Worm (Caenorhabditis elegans) whole organism, midembryonic: Measurements from ENCODE around the gene str-221.

ENCODE experiments used
- T22C8.4 ChIP-seq: fragments of 200-800 bp; sonication (Bioruptor generic); IDR thresholded peaks from 2 replicates; pipeline ENCODE4 v1.3.6; 2022; ENCODE audit warnings: missing genetic modification characterization, missing compliant biosample characterization
- cog-1 ChIP-seq: sonication (generic microtip); optimal IDR thresholded peaks from 2 replicates; lab custom pipeline; 2016; ENCODE audit warnings: missing genetic modification characterization, missing compliant biosample characterization
- flt-1 ChIP-seq: fragments of 200-800 bp; sonication (Bioruptor generic); IDR thresholded peaks from 2 replicates; pipeline ENCODE4 v1.3.6; 2022; ENCODE audit warnings: missing genetic modification characterization, missing compliant biosample characterization
- klf-2 ChIP-seq: fragments of 200-800 bp; sonication (Bioruptor generic); conservative IDR thresholded peaks from 2 replicates; pipeline ENCODE4 v1.3.6; 2022; ENCODE audit warnings: missing genetic modification reagents, missing genetic modification characterization, missing compliant biosample characterization
- med-1 ChIP-seq: sonication (generic microtip); optimal IDR thresholded peaks from 2 replicates; lab custom pipeline; 2017; ENCODE audit warnings: missing genetic modification characterization, mild to moderate bottlenecking, missing compliant biosample characterization, antibody characterized with exemption, missing genetic modification reagents; ENCODE audit not compliant: insufficient read depth
- ref-1 ChIP-seq: fragments of 200-800 bp; sonication (Bioruptor generic); conservative IDR thresholded peaks from 2 replicates; pipeline ENCODE4 v1.3.6; 2022; ENCODE audit warnings: missing genetic modification reagents, missing genetic modification characterization, missing compliant biosample characterization
- tab-1 ChIP-seq: fragments of 200-800 bp; sonication (Bioruptor generic); IDR thresholded peaks from 2 replicates; pipeline ENCODE4 v1.3.6; 2022; ENCODE audit warnings: missing genetic modification characterization, missing compliant biosample characterization
- ztf-23 ChIP-seq: fragments of 200-800 bp; sonication (Bioruptor generic); IDR thresholded peaks from 2 replicates; pipeline ENCODE4 v1.3.6; 2022; ENCODE audit warnings: missing genetic modification reagents, missing genetic modification characterization, missing compliant biosample characterization
- ztf-29 ChIP-seq: fragments of 200-800 bp; sonication (Bioruptor generic); IDR thresholded peaks from 2 replicates; pipeline ENCODE4 v1.3.6; 2022; ENCODE audit warnings: missing genetic modification reagents, missing genetic modification characterization, missing compliant biosample characterization

Gene str-221

DNA sequence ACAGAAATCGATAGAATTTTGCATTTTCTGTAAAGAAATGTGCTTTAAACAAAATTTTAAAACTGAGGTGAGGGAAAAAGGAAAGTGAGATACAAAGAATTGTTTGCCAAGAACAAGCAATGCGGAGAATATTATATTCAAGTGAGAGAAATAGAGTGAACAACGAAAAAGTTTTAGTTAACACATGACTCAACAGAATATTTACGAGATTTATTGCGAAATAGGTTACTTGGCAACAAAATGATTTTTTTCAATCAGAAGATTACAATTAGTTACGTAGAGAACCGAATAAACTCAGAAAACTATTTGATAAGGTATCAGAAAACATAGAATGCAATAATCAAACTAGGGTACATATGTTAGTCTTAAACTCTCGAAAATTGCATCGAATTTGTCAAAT is 18.6 kb upstream of the str-221 start, which contains the start of gene nhr-117:
TSS of gene nhr-117 (minus strand) at position 27 of the 400 bp plus-strand sequence.
- TF ChIP-seq tab-1 (no peak), klf-2 (GFP tag; lab: Robert Waterston, UW) (no peak), ztf-23 (no peak), flt-1 (GFP tag; lab: Robert Waterston, UW) (no peak), T22C8.4 (GFP tag; lab: Robert Waterston, UW) (no peak), ztf-29 (no peak), med-1 (no peak), cog-1 (tag; lab: Kevin White, UChicago) (no peak), ref-1 (GFP tag; lab: Robert Waterston, UW) (no peak)

- TF ChIP-seq klf-2 (GFP tag; lab: Robert Waterston, UW) (no peak), med-1 (no peak), flt-1 (GFP tag; lab: Robert Waterston, UW) (no peak), ztf-29 (no peak), tab-1 (no peak), ref-1 (GFP tag; lab: Robert Waterston, UW) (no peak), cog-1 (tag; lab: Kevin White, UChicago) (no peak), ztf-23 (no peak), T22C8.4 (GFP tag; lab: Robert Waterston, UW) (no peak)
These were observed 16.7 kb upstream of the str-221 start for ce11 chrV:1623429-1623828.

ce11 chrV:1624340-1624739 is 15.8 kb upstream of the str-221 start, which contains the start of gene nhr-110:
TSS of gene nhr-110 (minus strand) at chrV:1624440.
- TF ChIP-seq flt-1 (GFP tag; lab: Robert Waterston, UW) (no peak), ref-1 (GFP tag; lab: Robert Waterston, UW) (no peak), ztf-29 (no peak), T22C8.4 (GFP tag; lab: Robert Waterston, UW) (no peak), klf-2 (GFP tag; lab: Robert Waterston, UW) (no peak), ztf-23 (no peak), cog-1 (tag; lab: Kevin White, UChicago) (no peak), med-1 (no peak), tab-1 (no peak)

DNA sequence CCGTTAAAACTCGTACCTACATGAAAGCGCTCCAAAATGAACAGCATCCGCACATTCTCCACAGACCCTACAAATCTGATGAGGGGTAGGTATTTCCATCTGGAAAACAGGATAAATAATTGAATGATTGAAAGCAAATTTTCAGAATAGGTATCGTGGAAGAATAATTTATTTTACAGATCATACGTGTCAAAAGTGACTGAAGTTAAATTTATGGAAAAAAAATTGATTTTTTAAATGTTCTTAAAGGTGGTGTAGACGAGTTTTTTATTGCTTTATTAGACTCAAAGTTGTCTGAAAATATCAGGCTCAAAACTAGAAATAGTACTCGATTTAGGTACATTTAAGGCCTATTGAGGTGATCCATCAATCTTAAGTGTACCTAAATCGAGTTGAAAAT is 13.4 kb upstream of the str-221 start, which contains the start of gene nhr-237:
TSS of gene nhr-237 (minus strand) at position 101 of the 400 bp plus-strand sequence.
- no peak for TF ChIP-seq flt-1 (GFP tag; lab: Robert Waterston, UW)
- TF ChIP-seq tab-1: no peak
- TF ChIP-seq med-1: no peak
- no peak for TF ChIP-seq cog-1 (tag; lab: Kevin White, UChicago)

ce11 chrV:1627269-1627668 is 12.8 kb upstream of the str-221 start:
- no peak for TF ChIP-seq cog-1 (tag; lab: Kevin White, UChicago)
- no peak for TF ChIP-seq tab-1
- no peak for TF ChIP-seq ref-1 (GFP tag; lab: Robert Waterston, UW)
- no peak for TF ChIP-seq med-1
- TF ChIP-seq T22C8.4 (GFP tag; lab: Robert Waterston, UW): no peak
- no peak for TF ChIP-seq flt-1 (GFP tag; lab: Robert Waterston, UW)
- TF ChIP-seq ztf-23: no peak
- TF ChIP-seq ztf-29: no peak
- no peak for TF ChIP-seq klf-2 (GFP tag; lab: Robert Waterston, UW)

- TF ChIP-seq T22C8.4 (GFP tag; lab: Robert Waterston, UW) (no peak), flt-1 (GFP tag; lab: Robert Waterston, UW) (no peak), ref-1 (GFP tag; lab: Robert Waterston, UW) (no peak), med-1 (no peak), ztf-23 (no peak), klf-2 (GFP tag; lab: Robert Waterston, UW) (no peak), ztf-29 (no peak), cog-1 (tag; lab: Kevin White, UChicago) (no peak), tab-1 (no peak)
These were observed 10.8 kb upstream of the str-221 start, which contains the start of gene nhr-238 for ce11 chrV:1629329-1629728. TSS of gene nhr-238 (minus strand) at chrV:1629432.

ce11 chrV:1631148-1631547 is 9.0 kb upstream of the str-221 start, which contains the start of gene Y46H3D.8:
TSS of gene Y46H3D.8 (minus strand) at chrV:1631248.
- TF ChIP-seq cog-1 (tag; lab: Kevin White, UChicago): no peak
- TF ChIP-seq ztf-23: no peak
- TF ChIP-seq tab-1: no peak
- TF ChIP-seq T22C8.4 (GFP tag; lab: Robert Waterston, UW): no peak
- TF ChIP-seq ref-1 (GFP tag; lab: Robert Waterston, UW): no peak
- TF ChIP-seq ztf-29: no peak
- TF ChIP-seq klf-2 (GFP tag; lab: Robert Waterston, UW): no peak
- TF ChIP-seq med-1: no peak
- TF ChIP-seq flt-1 (GFP tag; lab: Robert Waterston, UW): no peak

- TF ChIP-seq klf-2 (GFP tag; lab: Robert Waterston, UW): no peak
- TF ChIP-seq ztf-23: no peak
- TF ChIP-seq cog-1 (tag; lab: Kevin White, UChicago): no peak
- no peak for TF ChIP-seq T22C8.4 (GFP tag; lab: Robert Waterston, UW)
- no peak for TF ChIP-seq flt-1 (GFP tag; lab: Robert Waterston, UW)
- no peak for TF ChIP-seq ref-1 (GFP tag; lab: Robert Waterston, UW)
- TF ChIP-seq ztf-29: no peak
- no peak for TF ChIP-seq med-1
- TF ChIP-seq tab-1: no peak
These were observed 8.4 kb upstream of the str-221 start, which contains the start of gene irld-17 for ce11 chrV:1631717-1632116. TSS of gene irld-17 (plus strand) at chrV:1632017.

- TF ChIP-seq ref-1 (GFP tag; lab: Robert Waterston, UW) (no peak), tab-1 (no peak), ztf-29 (no peak), klf-2 (GFP tag; lab: Robert Waterston, UW) (no peak), ztf-23 (no peak), cog-1 (tag; lab: Kevin White, UChicago) (no peak), med-1 (no peak)
These were observed 4.2 kb upstream of the str-221 start, which contains the start of gene str-222 for ce11 chrV:1635859-1636258. TSS of gene str-222 (plus strand) at chrV:1636159.

DNA sequence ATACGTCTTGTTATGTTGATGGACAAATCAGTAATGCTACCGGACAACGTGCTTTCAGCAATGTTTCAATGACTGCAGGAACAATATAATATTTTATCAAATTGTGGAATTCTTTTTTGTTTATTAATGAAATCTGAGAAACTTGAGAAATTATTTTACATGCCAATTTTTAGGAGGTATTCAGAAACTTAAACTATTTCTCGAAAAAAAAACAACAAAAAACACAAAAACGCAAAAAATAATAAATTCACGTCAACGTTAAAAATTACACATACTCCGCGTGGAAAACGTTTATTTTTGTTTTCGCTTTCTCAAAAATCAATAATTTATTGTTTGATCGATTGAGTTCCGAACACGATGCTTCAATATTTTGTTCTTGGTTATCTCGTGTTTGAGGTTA is 2.1 kb downstream of the str-221 start, which contains the start of gene Y46H3D.1:
TSS of gene Y46H3D.1 (plus strand) at position 301 of the 400 bp plus-strand sequence.
- no peak for TF ChIP-seq T22C8.4 (GFP tag; lab: Robert Waterston, UW)
- no peak for TF ChIP-seq ztf-29
- no peak for TF ChIP-seq klf-2 (GFP tag; lab: Robert Waterston, UW)
- TF ChIP-seq ztf-23: no peak
- TF ChIP-seq ref-1 (GFP tag; lab: Robert Waterston, UW): no peak
- no peak for TF ChIP-seq med-1
- no peak for TF ChIP-seq flt-1 (GFP tag; lab: Robert Waterston, UW)
- TF ChIP-seq tab-1: no peak
- TF ChIP-seq cog-1 (tag; lab: Kevin White, UChicago): no peak
